Worm (Caenorhabditis elegans): ENCODE data around the gene C18H7.12.

- TF ChIP-seq lsy-2 (tag; optimal IDR thresholded peaks at IDR 0.05) (no peak), sptf-1 (tag; optimal IDR thresholded peaks at IDR 0.05) (no peak), nhr-77 (tag; optimal IDR thresholded peaks at IDR 0.05) (no peak), lin-15B (tag; optimal IDR thresholded peaks at IDR 0.05) (no peak), ama-1 (optimal IDR thresholded peaks at IDR 0.05) (no peak), pqm-1 (tag; optimal IDR thresholded peaks at IDR 0.05) (no peak), ceh-82 (tag; optimal IDR thresholded peaks at IDR 0.05) (no peak), nhr-11 (tag; optimal IDR thresholded peaks at IDR 0.05) (no peak), dpl-1 (GFP tag; optimal IDR thresholded peaks at IDR 0.05) (no peak), C04F5.9 (tag; optimal IDR thresholded peaks at IDR 0.05) (no peak), ces-1 (GFP tag; optimal IDR thresholded peaks at IDR 0.05) (no peak), snpc-4 (tag; optimal IDR thresholded peaks at IDR 0.05) (no peak), nhr-237 (tag; optimal IDR thresholded peaks at IDR 0.05) (no peak), lin-39 (tag; optimal IDR thresholded peaks at IDR 0.05) (no peak)
Observed at ce11 chrIV:594840-595239, 7.2 kb upstream of the C18H7.12 start.
